Fruit fly (Drosophila melanogaster): Measurements from ENCODE around the gene rdx.

Gene rdx

dm6 chr3R:13964074-13964473, 67.8 kb downstream of the rdx start, which contains the start of gene Kots:
TSS of gene Kots (minus strand) at chr3R:13964174.
- TF ChIP-seq CG15710 (tag; optimal IDR thresholded peaks at IDR 0.05): no peak
- TF ChIP-seq CG14655 (GFP tag; optimal IDR thresholded peaks at IDR 0.05): no peak
- no peak for TF ChIP-seq gl (tag; optimal IDR thresholded peaks at IDR 0.05)
- no peak for TF ChIP-seq rn (GFP tag; IDR thresholded peaks at IDR 0.05)
- TF ChIP-seq CG4496 (GFP tag; IDR thresholded peaks at IDR 0.05): no peak
- no peak for TF ChIP-seq Snoo (tag; optimal IDR thresholded peaks at IDR 0.05)
- no peak for TF ChIP-seq CG17806 (tag; optimal IDR thresholded peaks at IDR 0.05)
- no peak for TF ChIP-seq CG8301 (tag; optimal IDR thresholded peaks at IDR 0.05)
- no peak for TF ChIP-seq D1 (tag; optimal IDR thresholded peaks at IDR 0.05)
- no peak for TF ChIP-seq CG10348 (GFP tag; IDR thresholded peaks at IDR 0.05)

dm6 chr3R:13958582-13958981, 73.3 kb downstream of the rdx start, which contains the start of gene Ipp:
TSS of gene Ipp (plus strand) at chr3R:13958789.
- TF ChIP-seq Ets98B (GFP tag; IDR thresholded peaks at IDR 0.05) (no peak), CG12605 (GFP tag; IDR thresholded peaks at IDR 0.05) (no peak), CG13204 (GFP tag; optimal IDR thresholded peaks at IDR 0.05) (no peak), gl (tag; optimal IDR thresholded peaks at IDR 0.05) (peak; percentile 23)

dm6 chr3R:13956809-13957351, 75.0 kb downstream of the rdx start:
- no peak for TF ChIP-seq CG10348 (GFP tag; IDR thresholded peaks at IDR 0.05)
- TF ChIP-seq rn (GFP tag; IDR thresholded peaks at IDR 0.05): no peak
- no peak for TF ChIP-seq CG13204 (GFP tag; optimal IDR thresholded peaks at IDR 0.05)

- TF ChIP-seq CG10348 (GFP tag; IDR thresholded peaks at IDR 0.05) (no peak), CG15710 (tag; optimal IDR thresholded peaks at IDR 0.05) (peak; percentile 18), CG17806 (tag; optimal IDR thresholded peaks at IDR 0.05) (peak; percentile 14), fd96Ca (GFP tag; IDR thresholded peaks at IDR 0.05) (no peak), EcR (GFP tag; optimal IDR thresholded peaks at IDR 0.05) (no peak), Ets98B (GFP tag; IDR thresholded peaks at IDR 0.05) (no peak), CG32121 (GFP tag; IDR thresholded peaks at IDR 0.05) (no peak), D1 (tag; optimal IDR thresholded peaks at IDR 0.05) (no peak), CG4496 (GFP tag; IDR thresholded peaks at IDR 0.05) (no peak), gl (tag; optimal IDR thresholded peaks at IDR 0.05) (no peak), CG12605 (GFP tag; IDR thresholded peaks at IDR 0.05) (no peak), CG8301 (tag; optimal IDR thresholded peaks at IDR 0.05) (no peak), CG34367 (tag; optimal IDR thresholded peaks at IDR 0.05) (no peak), CG9948 (tag; optimal IDR thresholded peaks at IDR 0.05) (peak; percentile 17), CG13204 (GFP tag; optimal IDR thresholded peaks at IDR 0.05) (no peak), Pif1A (GFP tag; optimal IDR thresholded peaks at IDR 0.05) (peak; percentile 21), CG8159 (tag; optimal IDR thresholded peaks at IDR 0.05) (peak; percentile 36), CG14655 (GFP tag; optimal IDR thresholded peaks at IDR 0.05) (no peak), Snoo (tag; optimal IDR thresholded peaks at IDR 0.05) (no peak), rn (GFP tag; IDR thresholded peaks at IDR 0.05) (no peak), Pif1B (GFP tag; optimal IDR thresholded peaks at IDR 0.05) (no peak)
These were observed 76.6 kb downstream of the rdx start for dm6 chr3R:13955227-13955626.

dm6 chr3R:13952303-13952702, 79.6 kb downstream of the rdx start:
- peak; percentile 71; the same call in 1 of the 2 replicates for TF ChIP-seq CG32121 (GFP tag; IDR thresholded peaks at IDR 0.05)
- TF ChIP-seq gl (tag; optimal IDR thresholded peaks at IDR 0.05): no peak
- TF ChIP-seq Pif1B (GFP tag; optimal IDR thresholded peaks at IDR 0.05): peak; percentile 27
- TF ChIP-seq Pif1A (GFP tag; optimal IDR thresholded peaks at IDR 0.05): peak; percentile 54
- no peak for TF ChIP-seq CG13204 (GFP tag; optimal IDR thresholded peaks at IDR 0.05)
- peak; percentile 85; the same call in 2 of the 3 replicates for TF ChIP-seq CG4496 (GFP tag; IDR thresholded peaks at IDR 0.05)
- TF ChIP-seq fd96Ca (GFP tag; IDR thresholded peaks at IDR 0.05): peak; percentile 71
- peak; percentile 39; the same call in 1 of the 2 replicates for TF ChIP-seq rn (GFP tag; IDR thresholded peaks at IDR 0.05)
- TF ChIP-seq CG8159 (tag; optimal IDR thresholded peaks at IDR 0.05): no peak
- peak; percentile 69 for TF ChIP-seq CG8301 (tag; optimal IDR thresholded peaks at IDR 0.05)
- TF ChIP-seq Ets98B (GFP tag; IDR thresholded peaks at IDR 0.05): peak; percentile 80
- TF ChIP-seq CG12605 (GFP tag; IDR thresholded peaks at IDR 0.05): peak; percentile 52; the same call in 1 of the 2 replicates
- TF ChIP-seq CG14655 (GFP tag; optimal IDR thresholded peaks at IDR 0.05): peak; percentile 68
- TF ChIP-seq CG17806 (tag; optimal IDR thresholded peaks at IDR 0.05): peak; percentile 22

- no peak for TF ChIP-seq fd96Ca (GFP tag; IDR thresholded peaks at IDR 0.05)
- no peak for TF ChIP-seq CG9948 (tag; optimal IDR thresholded peaks at IDR 0.05)
- TF ChIP-seq CG12605 (GFP tag; IDR thresholded peaks at IDR 0.05): no peak
These were observed 80.8 kb downstream of the rdx start, which contains the start of gene CG9926 for dm6 chr3R:13951038-13951437. TSS of gene CG9926 (minus strand) at chr3R:13951138.

- TF ChIP-seq CG8301 (tag; optimal IDR thresholded peaks at IDR 0.05) (no peak), D1 (tag; optimal IDR thresholded peaks at IDR 0.05) (no peak), EcR (GFP tag; optimal IDR thresholded peaks at IDR 0.05) (no peak), CG15710 (tag; optimal IDR thresholded peaks at IDR 0.05) (no peak), CG12605 (GFP tag; IDR thresholded peaks at IDR 0.05) (no peak)
These were observed 82.3 kb downstream of the rdx start for dm6 chr3R:13949571-13949970.
